Worm (Caenorhabditis elegans) whole organism, L4 larva: Measurements from ENCODE around the gene sru-48.

ENCODE experiments used
- F26F4.8 ChIP-seq: fragments of 200-800 bp; sonication (Bioruptor generic); conservative IDR thresholded peaks from 2 replicates; pipeline ENCODE4 v1.3.6; 2022; ENCODE audit warnings: missing genetic modification characterization, missing compliant biosample characterization
- F49E8.2 ChIP-seq: sonication (generic microtip); optimal IDR thresholded peaks from 2 replicates; lab custom pipeline; 2016; ENCODE audit warnings: missing compliant biosample characterization, mild to moderate bottlenecking, missing genetic modification characterization, borderline replicate concordance
- R02D3.7 ChIP-seq: fragments of 150-350 bp; sonication (generic microtip); optimal IDR thresholded peaks from 3 replicates; lab custom pipeline; 2014; ENCODE audit warnings: missing biosample characterization, missing genetic modification characterization
- ZK546.5 ChIP-seq, 2 experiments: sonication (generic microtip); optimal IDR thresholded peaks; 2 replicates each; lab custom pipeline; 2017; ENCODE audit warnings: missing biosample characterization in 2 of 2, missing genetic modification characterization in 2 of 2
- aha-1 ChIP-seq: fragments of 150-350 bp; peaks from one replicate; lab custom pipeline; 2014; ENCODE audit warnings: missing biosample characterization, missing genetic modification characterization
- aly-2 ChIP-seq: sonication (generic microtip); optimal IDR thresholded peaks from 2 replicates; lab custom pipeline; 2018; ENCODE audit warnings: missing biosample characterization, missing genetic modification characterization
- arid-1 ChIP-seq: fragments of 200-800 bp; sonication (Bioruptor generic); conservative IDR thresholded peaks from 2 replicates; pipeline ENCODE4 v1.3.6; 2022; ENCODE audit warnings: missing genetic modification reagents, missing genetic modification characterization, missing compliant biosample characterization
- ceh-28 ChIP-seq: fragments of 150-350 bp; optimal IDR thresholded peaks from 2 replicates; lab custom pipeline; 2014; ENCODE audit warnings: missing biosample characterization, missing genetic modification reagents, missing genetic modification characterization
- ceh-62 ChIP-seq: sonication (generic microtip); optimal IDR thresholded peaks from 2 replicates; lab custom pipeline; 2017; ENCODE audit warnings: missing biosample characterization, missing genetic modification characterization
- daf-16 ChIP-seq, 3 experiments: sonication (generic microtip); optimal IDR thresholded peaks; 2 replicates each; lab custom pipeline; 2016 to 2017; ENCODE audit warnings: missing genetic modification characterization in 3 of 3, missing genetic modification reagents in 3 of 3, mild to moderate bottlenecking in 2 of 3, missing compliant biosample characterization in 2 of 3, missing biosample characterization in 1 of 3, moderate library complexity in 1 of 3
- daf-19 ChIP-seq: fragments of 200-800 bp; sonication (Bioruptor generic); conservative IDR thresholded peaks from 2 replicates; pipeline ENCODE4 v1.3.6; 2022; ENCODE audit warnings: missing genetic modification characterization, missing compliant biosample characterization
- egl-43 ChIP-seq: fragments of 200-800 bp; sonication (Bioruptor generic); IDR thresholded peaks from 2 replicates; pipeline ENCODE4 v1.3.6; 2022; ENCODE audit warnings: missing genetic modification reagents, missing genetic modification characterization, missing compliant biosample characterization
- hlh-11 ChIP-seq: fragments of 200-800 bp; sonication (Bioruptor generic); optimal IDR thresholded peaks from 2 replicates; lab custom pipeline; 2018; ENCODE audit warnings: mild to moderate bottlenecking, missing genetic modification characterization, missing compliant biosample characterization
- hlh-30 ChIP-seq: sonication (generic microtip); optimal IDR thresholded peaks from 2 replicates; lab custom pipeline; 2017; ENCODE audit warnings: antibody characterized with exemption, mild to moderate bottlenecking, missing genetic modification characterization, missing compliant biosample characterization; ENCODE audit not compliant: insufficient read depth
- hmg-1.1 ChIP-seq: fragments of 200-800 bp; sonication (Bioruptor generic); IDR thresholded peaks from 2 replicates; pipeline ENCODE4 v1.3.6; 2022; ENCODE audit warnings: missing genetic modification reagents, missing genetic modification characterization, missing compliant biosample characterization
- lin-1 ChIP-seq: fragments of 200-800 bp; sonication (Bioruptor generic); IDR thresholded peaks from 2 replicates; pipeline ENCODE4 v1.3.6; 2022; ENCODE audit warnings: missing genetic modification reagents, missing genetic modification characterization, missing compliant biosample characterization
- lin-15B ChIP-seq: fragments of 150-350 bp; sonication (generic microtip); optimal IDR thresholded peaks from 3 replicates; lab custom pipeline; 2014; ENCODE audit warnings: missing biosample characterization, missing genetic modification characterization
- madf-5 ChIP-seq, 2 experiments: fragments of 200-800 bp; sonication (Bioruptor generic); IDR thresholded peaks; 2 replicates each; pipeline ENCODE4 v1.3.6; 2022; ENCODE audit warnings: missing compliant biosample characterization in 2 of 2, missing genetic modification characterization in 2 of 2
- madf-9 ChIP-seq: fragments of 200-800 bp; sonication (Bioruptor generic); conservative IDR thresholded peaks from 2 replicates; pipeline ENCODE4 v1.3.6; 2022; ENCODE audit warnings: missing genetic modification reagents, missing genetic modification characterization, missing compliant biosample characterization
- mxl-2 ChIP-seq: fragments of 200-800 bp; sonication (Bioruptor generic); conservative IDR thresholded peaks from 2 replicates; pipeline ENCODE4 v1.3.6; 2022; ENCODE audit warnings: missing genetic modification reagents, missing genetic modification characterization, missing compliant biosample characterization
- nhr-11 ChIP-seq: fragments of 150-350 bp; optimal IDR thresholded peaks from 2 replicates; lab custom pipeline; 2014; ENCODE audit warnings: missing biosample characterization, missing genetic modification characterization
- nhr-28 ChIP-seq: fragments of 150-350 bp; optimal IDR thresholded peaks from 2 replicates; lab custom pipeline; 2014; ENCODE audit warnings: missing biosample characterization, missing genetic modification characterization
- nhr-42 ChIP-seq: fragments of 200-800 bp; sonication (Bioruptor generic); IDR thresholded peaks from 2 replicates; pipeline ENCODE4 v1.3.6; 2022; ENCODE audit warnings: missing genetic modification characterization, missing compliant biosample characterization
- nhr-48 ChIP-seq: sonication (generic microtip); optimal IDR thresholded peaks from 2 replicates; lab custom pipeline; 2016; ENCODE audit warnings: mild to moderate bottlenecking, missing genetic modification characterization, missing compliant biosample characterization
- nhr-6 ChIP-seq: fragments of 150-350 bp; optimal IDR thresholded peaks from 2 replicates; lab custom pipeline; 2014; ENCODE audit warnings: missing biosample characterization, missing genetic modification characterization
- nhr-77 ChIP-seq: fragments of 150-350 bp; optimal IDR thresholded peaks from 2 replicates; lab custom pipeline; 2014; ENCODE audit warnings: missing biosample characterization, missing genetic modification characterization
- php-3 ChIP-seq: fragments of 200-800 bp; sonication (Bioruptor generic); IDR thresholded peaks from 2 replicates; pipeline ENCODE4 v1.3.6; 2022; ENCODE audit warnings: missing genetic modification reagents, missing genetic modification characterization, missing compliant biosample characterization
- rbr-2 ChIP-seq: sonication (generic microtip); optimal IDR thresholded peaks from 2 replicates; lab custom pipeline; 2016; ENCODE audit warnings: missing genotype, missing genetic modification characterization, missing compliant biosample characterization
- saeg-2 ChIP-seq: fragments of 200-800 bp; sonication (Bioruptor generic); IDR thresholded peaks from 2 replicates; pipeline ENCODE4 v1.3.6; 2022; ENCODE audit warnings: missing genetic modification reagents, missing genetic modification characterization, missing compliant biosample characterization
- snpc-1.2 ChIP-seq: fragments of 200-800 bp; sonication (Bioruptor generic); IDR thresholded peaks from 2 replicates; pipeline ENCODE4 v1.3.6; 2022; ENCODE audit warnings: missing genetic modification reagents, missing genetic modification characterization, missing compliant biosample characterization
- snpc-4 ChIP-seq: fragments of 150-350 bp; optimal IDR thresholded peaks from 2 replicates; lab custom pipeline; 2014; ENCODE audit warnings: missing biosample characterization, missing genetic modification characterization
- tra-1 ChIP-seq: fragments of 200-800 bp; sonication (Bioruptor generic); IDR thresholded peaks from 2 replicates; pipeline ENCODE4 v1.3.6; 2022; ENCODE audit warnings: missing genetic modification reagents, missing genetic modification characterization, missing compliant biosample characterization
- unc-62 ChIP-seq, 3 experiments: fragments of 150-350 bp in 1 of 3; sonication (generic microtip); optimal IDR thresholded peaks in 2 of 3; peaks in 1 of 3; 1 replicate in 1 of 3; 2 replicates in 2 of 3; lab custom pipeline; 2014 to 2017; ENCODE audit warnings: missing biosample characterization in 3 of 3, missing genetic modification characterization in 3 of 3, missing genetic modification reagents in 3 of 3, missing genotype in 1 of 3
- vab-7 ChIP-seq: fragments of 200-800 bp; sonication (Bioruptor generic); IDR thresholded peaks from 2 replicates; pipeline ENCODE4 v1.3.6; 2022; ENCODE audit warnings: missing genetic modification reagents, missing genetic modification characterization, missing compliant biosample characterization
- zip-11 ChIP-seq: fragments of 200-800 bp; sonication (Bioruptor generic); IDR thresholded peaks from 2 replicates; pipeline ENCODE4 v1.3.6; 2022; ENCODE audit warnings: missing genetic modification characterization, missing compliant biosample characterization

The sru-48 gene

DNA sequence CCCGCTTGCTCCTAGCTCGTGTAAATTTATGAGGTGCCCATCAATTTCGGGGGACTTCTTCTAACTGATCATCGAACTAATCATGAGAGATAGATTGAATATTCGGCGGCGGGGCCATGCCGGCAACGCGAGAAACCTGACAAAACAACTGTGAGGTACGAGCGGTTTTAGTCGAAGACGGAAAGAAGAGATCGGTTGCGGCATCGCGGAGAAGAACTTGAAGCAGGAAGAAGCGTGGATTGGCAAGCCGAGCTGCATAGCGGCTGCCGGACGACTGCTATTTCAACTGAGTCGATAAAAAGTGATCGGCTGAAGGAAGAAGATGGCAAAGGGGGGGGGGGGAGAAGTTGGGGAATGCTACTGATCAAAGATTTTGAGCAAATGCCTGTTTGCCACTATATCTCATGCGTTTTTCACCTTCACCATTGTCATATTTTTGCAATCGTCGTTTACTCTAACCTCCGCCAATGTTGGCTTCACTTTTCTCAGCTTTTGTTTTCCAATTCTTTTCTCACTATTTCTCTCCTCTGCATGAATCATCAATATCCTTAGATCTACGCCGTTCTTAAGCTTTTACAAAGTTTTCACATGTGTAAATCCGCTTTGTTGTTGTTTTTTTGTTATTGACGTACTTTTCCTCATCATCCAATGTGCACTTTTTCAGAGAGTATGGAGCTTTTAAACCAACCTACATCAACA lies 15.6 kb downstream of the sru-48 start, which contains the start of gene pqn-62:
Gene pqn-62, plus strand, starts transcription at position 649 of the 699 bp plus-strand sequence.
- no peak for TF ChIP-seq nhr-48 (tag; lab: Kevin White, UChicago)
- no peak for TF ChIP-seq mxl-2 (GFP tag; lab: Robert Waterston, UW)
- no peak for TF ChIP-seq vab-7 (GFP tag; lab: Robert Waterston, UW)
- TF ChIP-seq daf-19 (GFP tag; lab: Robert Waterston, UW), result no peak
- TF ChIP-seq nhr-77, result no peak
- TF ChIP-seq hlh-30, result no peak
- TF ChIP-seq madf-9 (GFP tag; lab: Robert Waterston, UW), result no peak
- no peak for TF ChIP-seq F49E8.2
- TF ChIP-seq aly-2 (tag; lab: Kevin White, UChicago), result no peak
- TF ChIP-seq nhr-42 (GFP tag; lab: Robert Waterston, UW), result no peak
- TF ChIP-seq tra-1 (GFP tag; lab: Robert Waterston, UW), result 0 out of 2 replicates have a peak, but pooled peaks have one; percentile 6
- TF ChIP-seq unc-62 (GFP tag; optimal IDR thresholded peaks at IDR 0.05 in 1 of 2; lab: Kevin White, UChicago), result no peak
- no peak for TF ChIP-seq unc-62 (tag; optimal IDR thresholded peaks at IDR 0.05; lab: Kevin White, UChicago)
- peak; percentile 74 for TF ChIP-seq aha-1
- TF ChIP-seq madf-5 (GFP tag; IDR thresholded peaks at IDR 0.05; lab: Robert Waterston, UW), result no peak
- peak; percentile 47 for TF ChIP-seq hlh-11
- TF ChIP-seq php-3 (GFP tag; lab: Robert Waterston, UW), result no peak
- no peak for TF ChIP-seq F26F4.8 (GFP tag; lab: Robert Waterston, UW)
- TF ChIP-seq rbr-2, result no peak

ce11 chrX:5197440-5197839 lies 17.5 kb downstream of the sru-48 start:
- peak in 1 of 2 experiments; percentile 99 for TF ChIP-seq daf-16 (GFP tag; optimal IDR thresholded peaks at IDR 0.05; lab: Kevin White, UChicago)
- no peak for TF ChIP-seq daf-16 (tag; optimal IDR thresholded peaks at IDR 0.05; lab: Kevin White, UChicago)
- peak; percentile 17 for TF ChIP-seq hlh-11
- peak; percentile 19 for TF ChIP-seq nhr-11 (tag; lab: Kevin White, UChicago)
- TF ChIP-seq lin-1 (GFP tag; lab: Robert Waterston, UW), result no peak
- TF ChIP-seq, all 104 proteins: peak for 3

DNA sequence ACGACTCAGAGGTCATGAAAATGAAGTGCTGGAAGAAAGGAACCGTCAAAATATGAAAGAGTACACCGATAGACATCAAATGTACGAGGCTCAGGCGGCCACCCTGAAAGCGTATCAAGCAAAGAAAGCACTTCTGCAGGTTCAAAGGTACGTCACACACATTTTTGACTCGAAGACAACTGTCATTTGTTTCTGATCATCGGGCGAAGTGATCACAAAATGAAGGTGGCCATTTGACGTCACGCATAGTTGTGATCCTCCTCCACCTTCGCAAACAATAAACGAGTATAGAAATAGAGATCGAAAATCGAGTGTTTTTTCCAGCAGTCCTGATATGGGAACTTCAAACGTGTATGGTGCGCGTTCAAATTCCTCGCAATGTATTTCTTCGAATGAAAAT lies 19.3 kb downstream of the sru-48 start:
- TF ChIP-seq snpc-4 (no peak), snpc-1.2 (no peak), zip-11 (GFP tag; lab: Robert Waterston, UW) (no peak), egl-43 (no peak), hmg-1.1 (no peak), nhr-6 (no peak), nhr-42 (GFP tag; lab: Robert Waterston, UW) (no peak), ceh-62 (no peak), ceh-28 (tag; lab: Kevin White, UChicago) (no peak), lin-15B (tag; lab: Kevin White, UChicago) (no peak), ZK546.5 (tag; optimal IDR thresholded peaks at IDR 0.05; lab: Kevin White, UChicago) (no peak), saeg-2 (GFP tag; lab: Robert Waterston, UW) (no peak), R02D3.7 (tag; lab: Kevin White, UChicago) (no peak), nhr-11 (tag; lab: Kevin White, UChicago) (no peak)

- no peak for TF ChIP-seq nhr-28
- TF ChIP-seq daf-16 (GFP tag; optimal IDR thresholded peaks at IDR 0.05; lab: Kevin White, UChicago), result peak in 1 of 2 experiments; percentile 95
- no peak for TF ChIP-seq daf-16 (tag; optimal IDR thresholded peaks at IDR 0.05; lab: Kevin White, UChicago)
- peak in 1 of 2 experiments; percentile 60 for TF ChIP-seq unc-62 (GFP tag; optimal IDR thresholded peaks at IDR 0.05 in 1 of 2; lab: Kevin White, UChicago)
- TF ChIP-seq unc-62 (tag; optimal IDR thresholded peaks at IDR 0.05; lab: Kevin White, UChicago), result no peak
- peak; percentile 12 for TF ChIP-seq hlh-11
- no peak for TF ChIP-seq arid-1
- TF ChIP-seq nhr-11 (tag; lab: Kevin White, UChicago), result peak; percentile 80
Observed at ce11 chrX:5199825-5200373, 19.9 kb downstream of the sru-48 start.
